Worm (Caenorhabditis elegans) whole organism, late embryonic: Measurements from ENCODE around the gene acr-15.
"Not testable (repeated sequence)": the region's sequence is repeated elsewhere in the genome, so short reads cannot be mapped to it uniquely, and the experiment has no call there.

Source experiments
- C08G9.2 ChIP-seq: sonication (generic microtip); optimal IDR thresholded peaks from 2 replicates; lab custom pipeline; 2016; ENCODE audit warnings: mild to moderate bottlenecking, missing genetic modification characterization, moderate library complexity, missing compliant biosample characterization
- C38D4.7 ChIP-seq: fragments of 200-800 bp; sonication (Bioruptor generic); optimal IDR thresholded peaks from 2 replicates; lab custom pipeline; 2018; ENCODE audit warnings: mild to moderate bottlenecking, missing genetic modification characterization, moderate library complexity, missing compliant biosample characterization
- F13H6.1 ChIP-seq: sonication (generic microtip); optimal IDR thresholded peaks from 2 replicates; lab custom pipeline; 2016; ENCODE audit warnings: missing genetic modification characterization, missing compliant biosample characterization
- K02D7.2 ChIP-seq: sonication (generic microtip); optimal IDR thresholded peaks from 2 replicates; lab custom pipeline; 2017; ENCODE audit warnings: mild to moderate bottlenecking, missing genetic modification characterization, missing compliant biosample characterization
- Y22D7AL.16 ChIP-seq: sonication (generic microtip); optimal IDR thresholded peaks from 2 replicates; lab custom pipeline; 2016; ENCODE audit warnings: missing genetic modification characterization, missing compliant biosample characterization
- ama-1 ChIP-seq: fragments of 150-350 bp; optimal IDR thresholded peaks from 2 replicates; lab custom pipeline; 2014
- ceh-14 ChIP-seq: sonication (generic microtip); optimal IDR thresholded peaks from 2 replicates; lab custom pipeline; 2016; ENCODE audit warnings: missing genotype, missing genetic modification characterization, missing compliant biosample characterization
- ceh-2 ChIP-seq: sonication (generic microtip); optimal IDR thresholded peaks from 2 replicates; lab custom pipeline; 2016; ENCODE audit warnings: missing genotype, missing genetic modification characterization, missing compliant biosample characterization
- ceh-22 ChIP-seq: sonication (generic microtip); optimal IDR thresholded peaks from 2 replicates; lab custom pipeline; 2017; ENCODE audit warnings: missing biosample characterization, missing genetic modification characterization
- ceh-24 ChIP-seq: sonication (generic microtip); optimal IDR thresholded peaks from 2 replicates; lab custom pipeline; 2016; ENCODE audit warnings: mild to moderate bottlenecking, missing genetic modification characterization, missing compliant biosample characterization
- ceh-30 ChIP-seq: fragments of 150-350 bp; optimal IDR thresholded peaks from 2 replicates; lab custom pipeline; 2014; ENCODE audit warnings: missing biosample characterization, missing genetic modification characterization
- ceh-48 ChIP-seq: sonication (generic microtip); optimal IDR thresholded peaks from 2 replicates; lab custom pipeline; 2016; ENCODE audit warnings: missing genetic modification characterization, inconsistent platforms, missing compliant biosample characterization
- dve-1 ChIP-seq: sonication (generic microtip); optimal IDR thresholded peaks from 2 replicates; lab custom pipeline; 2017; ENCODE audit warnings: antibody characterized with exemption, mild to moderate bottlenecking, missing genetic modification characterization, missing compliant biosample characterization
- elt-4 ChIP-seq: sonication (generic microtip); optimal IDR thresholded peaks from 2 replicates; lab custom pipeline; 2016; ENCODE audit warnings: missing genetic modification characterization, missing compliant biosample characterization
- ets-4 ChIP-seq: sonication (generic microtip); optimal IDR thresholded peaks from 2 replicates; lab custom pipeline; 2016; ENCODE audit warnings: missing genetic modification characterization, missing compliant biosample characterization
- fax-1 ChIP-seq: sonication (generic microtip); optimal IDR thresholded peaks from 2 replicates; lab custom pipeline; 2016; ENCODE audit warnings: missing genotype, missing genetic modification characterization, missing compliant biosample characterization
- gmeb-2 ChIP-seq: sonication (generic microtip); optimal IDR thresholded peaks from 2 replicates; lab custom pipeline; 2016; ENCODE audit warnings: missing genetic modification characterization, inconsistent platforms, missing compliant biosample characterization
- hlh-15 ChIP-seq: sonication (generic microtip); optimal IDR thresholded peaks from 2 replicates; lab custom pipeline; 2016; ENCODE audit warnings: missing genetic modification characterization, missing compliant biosample characterization
- hlh-30 ChIP-seq: sonication (generic microtip); optimal IDR thresholded peaks from 2 replicates; lab custom pipeline; 2017; ENCODE audit warnings: antibody characterized with exemption, missing genetic modification characterization, missing compliant biosample characterization; ENCODE audit not compliant: insufficient read depth
- hlh-6 ChIP-seq: sonication (generic microtip); optimal IDR thresholded peaks from 2 replicates; lab custom pipeline; 2016; ENCODE audit warnings: missing genotype, missing genetic modification characterization, missing compliant biosample characterization
- hlh-8 ChIP-seq: sonication (generic microtip); optimal IDR thresholded peaks from 2 replicates; lab custom pipeline; 2016; ENCODE audit warnings: missing genotype, missing genetic modification characterization, missing compliant biosample characterization
- lim-6 ChIP-seq: sonication (generic microtip); optimal IDR thresholded peaks from 2 replicates; lab custom pipeline; 2016; ENCODE audit warnings: missing genetic modification characterization, missing compliant biosample characterization
- lin-11 ChIP-seq: fragments of 200-800 bp; sonication (Bioruptor generic); optimal IDR thresholded peaks from 2 replicates; lab custom pipeline; 2018; ENCODE audit warnings: mild to moderate bottlenecking, missing genetic modification characterization, missing compliant biosample characterization
- mec-3 ChIP-seq: sonication (generic microtip); optimal IDR thresholded peaks from 2 replicates; lab custom pipeline; 2016; ENCODE audit warnings: borderline replicate concordance, missing genetic modification characterization, missing compliant biosample characterization
- nfya-1 ChIP-seq: sonication (generic microtip); optimal IDR thresholded peaks from 2 replicates; lab custom pipeline; 2017; ENCODE audit warnings: missing genetic modification characterization, mild to moderate bottlenecking, missing compliant biosample characterization, antibody characterized with exemption, moderate library complexity
- nhr-11 ChIP-seq: fragments of 150-350 bp; optimal IDR thresholded peaks from 2 replicates; lab custom pipeline; 2014; ENCODE audit warnings: missing biosample characterization, missing genetic modification characterization
- npax-4 ChIP-seq: sonication (generic microtip); optimal IDR thresholded peaks from 2 replicates; lab custom pipeline; 2016; ENCODE audit warnings: missing genetic modification characterization, missing compliant biosample characterization
- odd-2 ChIP-seq: sonication (generic microtip); optimal IDR thresholded peaks from 2 replicates; lab custom pipeline; 2017; ENCODE audit warnings: antibody characterized with exemption, mild to moderate bottlenecking, missing genetic modification characterization, missing compliant biosample characterization
- pag-3 ChIP-seq: sonication (generic microtip); optimal IDR thresholded peaks from 2 replicates; lab custom pipeline; 2016; ENCODE audit warnings: missing compliant biosample characterization, missing genetic modification characterization, borderline replicate concordance
- pax-1 ChIP-seq: fragments of 150-350 bp; optimal IDR thresholded peaks from 2 replicates; lab custom pipeline; 2014; ENCODE audit warnings: missing biosample characterization, missing genetic modification characterization
- pha-4 ChIP-seq: fragments of 150-350 bp; optimal IDR thresholded peaks from 2 replicates; lab custom pipeline; 2018; ENCODE audit warnings: missing biosample characterization, missing genetic modification reagents, missing genetic modification characterization
- pqm-1 ChIP-seq: sonication (generic microtip); optimal IDR thresholded peaks from 2 replicates; lab custom pipeline; 2016; ENCODE audit warnings: missing genetic modification characterization, missing compliant biosample characterization
- pros-1 ChIP-seq: fragments of 150-350 bp; optimal IDR thresholded peaks from 2 replicates; lab custom pipeline; 2014; ENCODE audit warnings: missing biosample characterization, missing genetic modification reagents, missing genetic modification characterization
- ref-2 ChIP-seq: sonication (generic microtip); optimal IDR thresholded peaks from 2 replicates; lab custom pipeline; 2016; ENCODE audit warnings: missing genetic modification characterization, missing compliant biosample characterization
- rnt-1 ChIP-seq: sonication (generic microtip); optimal IDR thresholded peaks from 2 replicates; lab custom pipeline; 2016; ENCODE audit warnings: missing genetic modification characterization, missing compliant biosample characterization
- sdc-2 ChIP-seq: sonication (generic microtip); optimal IDR thresholded peaks from 2 replicates; lab custom pipeline; 2016; ENCODE audit warnings: missing genotype, missing genetic modification characterization, missing compliant biosample characterization
- sox-4 ChIP-seq: sonication (generic microtip); optimal IDR thresholded peaks from 2 replicates; lab custom pipeline; 2017; ENCODE audit warnings: mild to moderate bottlenecking, missing genetic modification characterization, inconsistent platforms, missing compliant biosample characterization
- tbx-2 ChIP-seq: sonication (generic microtip); optimal IDR thresholded peaks from 2 replicates; lab custom pipeline; 2016; ENCODE audit warnings: missing genetic modification characterization, missing compliant biosample characterization
- unc-3 ChIP-seq, 2 experiments: fragments of 200-800 bp in 1 of 2; sonication (Bioruptor generic) in 1 of 2; sonication (generic microtip) in 1 of 2; conservative IDR thresholded peaks in 1 of 2; optimal IDR thresholded peaks in 1 of 2; 2 replicates each; pipeline versions ENCODE4 v1.3.6 to Lab custom; 2016 to 2022; ENCODE audit warnings: missing compliant biosample characterization in 2 of 2, missing genetic modification characterization in 2 of 2, missing genetic modification reagents in 1 of 2
- unc-55 ChIP-seq: sonication (generic microtip); optimal IDR thresholded peaks from 2 replicates; lab custom pipeline; 2017; ENCODE audit warnings: missing biosample characterization, missing genetic modification reagents, missing genetic modification characterization
- ztf-16 ChIP-seq: sonication (generic microtip); optimal IDR thresholded peaks from 2 replicates; lab custom pipeline; 2017; ENCODE audit warnings: missing genetic modification characterization, missing compliant biosample characterization

The acr-15 gene

DNA sequence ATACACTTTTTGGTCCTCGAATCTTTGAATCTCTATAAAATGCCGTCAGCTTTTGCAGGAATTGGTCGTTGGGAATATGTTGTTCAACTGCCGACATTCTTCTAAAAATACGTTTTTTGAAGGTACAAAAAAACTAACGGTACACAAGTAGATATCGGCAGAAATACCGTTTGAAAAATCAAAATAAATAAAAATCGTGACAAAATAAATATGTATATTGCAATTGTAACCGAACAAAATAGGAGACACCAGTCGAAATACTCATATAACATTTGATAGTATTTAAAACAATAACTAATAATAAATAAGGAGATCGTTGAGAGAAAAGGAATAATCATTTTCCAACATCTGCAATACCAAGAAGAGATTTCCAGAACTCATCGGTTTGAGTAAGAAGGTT, 12.6 kb downstream of the acr-15 start, which contains the start of gene F25G6.8:
TSS of gene F25G6.8 (minus strand) at position 101 of the 400 bp plus-strand sequence.
- TF ChIP-seq ceh-2 (tag; lab: Kevin White, UChicago) (no peak), C38D4.7 (GFP tag; lab: Kevin White, UChicago) (no peak), pag-3 (tag; lab: Kevin White, UChicago) (no peak), fax-1 (tag; lab: Kevin White, UChicago) (no peak), odd-2 (tag; lab: Kevin White, UChicago) (no peak), lin-11 (tag; lab: Kevin White, UChicago) (no peak)

DNA sequence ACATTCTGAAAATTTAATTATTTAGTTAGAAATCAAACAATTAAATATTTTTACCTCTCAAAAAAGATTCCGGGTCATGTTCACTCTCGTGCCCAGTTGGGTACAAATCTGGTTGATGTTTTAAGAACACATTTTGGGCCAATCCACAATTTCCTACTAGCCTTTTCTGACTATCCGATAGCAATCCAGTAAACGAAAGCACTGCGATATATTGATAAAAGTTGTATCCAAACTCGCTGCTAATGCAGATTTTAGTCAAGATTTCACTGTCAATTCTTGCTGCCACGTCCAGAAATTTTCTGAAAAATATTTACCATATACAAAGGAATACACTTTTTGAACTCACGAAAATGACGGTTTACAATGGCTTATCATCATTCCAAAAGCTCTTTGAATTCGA, 16.7 kb downstream of the acr-15 start:
- TF ChIP-seq hlh-15 (tag; lab: Kevin White, UChicago) (no peak), sox-4 (tag; lab: Kevin White, UChicago) (no peak), C08G9.2 (tag; lab: Kevin White, UChicago) (no peak), ets-4 (no peak), fax-1 (tag; lab: Kevin White, UChicago) (no peak), ceh-24 (tag; lab: Kevin White, UChicago) (no peak), mec-3 (tag; lab: Kevin White, UChicago) (no peak), sdc-2 (tag; lab: Kevin White, UChicago) (no peak), K02D7.2 (tag; lab: Kevin White, UChicago) (no peak), pqm-1 (tag; lab: Kevin White, UChicago) (no peak), ceh-22 (tag; lab: Kevin White, UChicago) (no peak), pax-1 (tag; lab: Kevin White, UChicago) (no peak), gmeb-2 (no peak), unc-55 (GFP tag; lab: Kevin White, UChicago) (no peak)

- TF ChIP-seq pag-3 (tag; lab: Kevin White, UChicago) (no peak), ceh-14 (tag; lab: Kevin White, UChicago) (peak; percentile 12), nfya-1 (tag; lab: Kevin White, UChicago) (peak; percentile 40), pqm-1 (tag; lab: Kevin White, UChicago) (no peak), F13H6.1 (tag; lab: Kevin White, UChicago) (no peak), elt-4 (tag; lab: Kevin White, UChicago) (no peak), npax-4 (tag; lab: Kevin White, UChicago) (no peak), lim-6 (tag; lab: Kevin White, UChicago) (no peak), C08G9.2 (tag; lab: Kevin White, UChicago) (no peak)
These were observed 17.4 kb downstream of the acr-15 start, which contains the start of the genes F25G6.9 and symk-1 for ce11 chrV:8569841-8570361. Gene F25G6.9, minus strand, starts transcription at chrV:8570000. Gene symk-1, plus strand, starts transcription at chrV:8570311.

- not testable (repeated sequence) for TF ChIP-seq rnt-1, dve-1, tbx-2 (tag; lab: Kevin White, UChicago)
These were observed 22.3 kb downstream of the acr-15 start, which contains the start of gene F25G6.1 for ce11 chrV:8574762-8575161. Gene F25G6.1, plus strand, starts transcription at chrV:8575062.

- TF ChIP-seq fax-1 (tag; lab: Kevin White, UChicago) (no peak), ceh-30 (tag; lab: Kevin White, UChicago) (no peak)
These were observed 28.5 kb downstream of the acr-15 start, which contains the start of gene C10B5.1 for ce11 chrV:8580961-8581360. Gene C10B5.1, plus strand, starts transcription at chrV:8581261.

DNA sequence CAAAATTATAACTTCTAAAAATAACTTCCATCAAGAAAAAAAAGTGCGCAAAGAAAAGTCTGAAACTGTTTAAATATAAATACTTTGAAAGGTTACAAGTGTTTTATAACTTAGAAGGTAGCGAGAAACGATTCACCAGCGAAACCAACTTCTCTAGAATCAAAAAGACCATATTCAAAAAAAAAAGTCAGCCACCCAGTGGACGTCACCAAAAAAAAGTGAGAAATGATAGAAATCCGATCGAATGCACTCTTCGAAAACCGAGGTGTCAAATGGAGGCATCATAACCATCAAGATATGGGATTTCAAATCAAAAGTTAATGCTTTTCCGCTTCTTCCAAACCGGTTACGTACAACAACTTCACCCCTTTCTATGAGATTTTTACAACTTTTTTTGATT, 34.0 kb downstream of the acr-15 start:
- no peak for TF ChIP-seq hlh-30 (tag; lab: Kevin White, UChicago)
- no peak for TF ChIP-seq pag-3 (tag; lab: Kevin White, UChicago)
- TF ChIP-seq hlh-15 (tag; lab: Kevin White, UChicago) = no peak
- TF ChIP-seq unc-55 (GFP tag; lab: Kevin White, UChicago) = no peak
- TF ChIP-seq ceh-30 (tag; lab: Kevin White, UChicago) = no peak
- TF ChIP-seq hlh-8 (tag; lab: Kevin White, UChicago) = no peak
- no peak for TF ChIP-seq ref-2
- no peak for TF ChIP-seq pha-4 (tag; lab: Kevin White, UChicago)
- TF ChIP-seq ceh-48 = no peak
- TF ChIP-seq unc-3 (GFP tag; conservative IDR thresholded peaks at IDR 0.05; lab: Robert Waterston, UW) = no peak
- no peak for TF ChIP-seq unc-3 (tag; optimal IDR thresholded peaks at IDR 0.05; lab: Kevin White, UChicago)
- no peak for TF ChIP-seq nhr-11 (tag; lab: Kevin White, UChicago)
- TF ChIP-seq Y22D7AL.16 (tag; lab: Kevin White, UChicago) = no peak
- no peak for TF ChIP-seq F13H6.1 (tag; lab: Kevin White, UChicago)
- TF ChIP-seq ztf-16 (tag; lab: Kevin White, UChicago) = no peak
- TF ChIP-seq ama-1 = no peak
- TF ChIP-seq pros-1 (tag; lab: Kevin White, UChicago) = no peak
- no peak for TF ChIP-seq hlh-6 (tag; lab: Kevin White, UChicago)
